Worm (Caenorhabditis elegans): ENCODE data around the gene gipc-1.

DNA sequence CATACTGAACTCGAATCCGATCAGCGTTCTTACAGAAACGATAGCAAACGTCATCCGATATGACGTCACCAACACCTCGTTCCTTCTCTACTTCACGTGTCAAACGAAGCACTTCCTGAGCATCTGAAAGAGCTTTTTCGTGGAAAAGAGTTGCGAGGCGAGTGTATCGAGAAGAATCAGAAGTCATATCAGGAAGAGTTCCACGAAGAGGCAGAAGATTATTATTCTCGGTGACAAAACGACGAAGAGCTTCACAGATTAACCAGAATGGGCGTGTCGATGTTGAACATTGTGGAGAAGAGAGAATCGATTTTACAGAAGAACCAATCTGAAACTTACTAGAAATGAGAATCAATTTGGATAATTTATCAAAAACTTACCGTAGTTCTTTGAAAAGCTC is 48.3 kb downstream of the gipc-1 start:
- no peak for TF ChIP-seq F55B11.4 (tag; optimal IDR thresholded peaks at IDR 0.05; ENCODE audit: borderline replicate concordance, insufficient read depth)
- TF ChIP-seq T07F8.4 (tag; optimal IDR thresholded peaks at IDR 0.05) = no peak
- no peak for TF ChIP-seq Y95B8A.8 (GFP tag; IDR thresholded peaks at IDR 0.05)
- TF ChIP-seq zfh-2 (GFP tag; conservative IDR thresholded peaks at IDR 0.05) = no peak
- TF ChIP-seq lag-1 (GFP tag; IDR thresholded peaks at IDR 0.05) = no peak
- TF ChIP-seq aptf-2 (GFP tag; conservative IDR thresholded peaks at IDR 0.05) = no peak
- TF ChIP-seq ccch-3 (GFP tag; optimal IDR thresholded peaks at IDR 0.05) = no peak
- TF ChIP-seq snpc-3.4 (tag; optimal IDR thresholded peaks at IDR 0.05) = no peak
- no peak for TF ChIP-seq lin-54 (GFP tag; optimal IDR thresholded peaks at IDR 0.05)
- no peak for TF ChIP-seq him-1 (tag; optimal IDR thresholded peaks at IDR 0.05)
- no peak for TF ChIP-seq dpff-1 (tag; optimal IDR thresholded peaks at IDR 0.05)
- TF ChIP-seq K12H6.12 (tag; optimal IDR thresholded peaks at IDR 0.05) = no peak
- no peak for TF ChIP-seq F22D6.2 (tag; optimal IDR thresholded peaks at IDR 0.05)

Data from whole organism, young adult.